Fruit fly (Drosophila melanogaster) whole organism, embryonic: ENCODE measurements around the gene Mst85C.

Experiments used
- ATbp ChIP-seq: fragments of 200-800 bp; sonication (Bioruptor generic); optimal IDR thresholded peaks from 2 replicates; lab custom pipeline; 2017; ENCODE audit warnings: missing biosample characterization, mild to moderate bottlenecking, missing genetic modification characterization, missing genetic modification reagents
- CG11456 ChIP-seq: fragments of 200-800 bp; sonication (Bioruptor generic); IDR thresholded peaks from 3 replicates; pipeline ENCODE4 v1.3.6; 2022; ENCODE audit warnings: missing biosample characterization, missing genetic modification characterization
- CG11696 ChIP-seq: fragments of 200-800 bp; sonication (Bioruptor generic); IDR thresholded peaks from 2 replicates; pipeline ENCODE4 v1.3.6; 2022; ENCODE audit warnings: missing biosample characterization, missing genetic modification characterization
- CG12299 ChIP-seq: fragments of 200-800 bp; sonication (Bioruptor generic); optimal IDR thresholded peaks from 2 replicates; lab custom pipeline; 2018; ENCODE audit warnings: missing biosample characterization, mild to moderate bottlenecking, missing genetic modification characterization
- CG14050 ChIP-seq: fragments of 200-800 bp; sonication (Bioruptor generic); IDR thresholded peaks from 3 replicates; pipeline ENCODE4 v1.3.6; 2022; ENCODE audit warnings: missing biosample characterization, missing genetic modification characterization
- CG18262 ChIP-seq: fragments of 200-800 bp; optimal IDR thresholded peaks from 3 replicates; lab custom pipeline; 2019; ENCODE audit warnings: missing biosample characterization, mild to moderate bottlenecking, missing genetic modification characterization, moderate library complexity
- CG1832 ChIP-seq: fragments of 200-800 bp; sonication (Bioruptor generic); optimal IDR thresholded peaks from 2 replicates; lab custom pipeline; 2017; ENCODE audit warnings: missing biosample characterization, mild to moderate bottlenecking, missing genetic modification characterization, inconsistent platforms
- CG2202 ChIP-seq: fragments of 200-800 bp; sonication (Bioruptor generic); optimal IDR thresholded peaks from 2 replicates; lab custom pipeline; 2018; ENCODE audit warnings: missing biosample characterization, mild to moderate bottlenecking, missing genetic modification characterization
- CG2678 ChIP-seq: fragments of 200-800 bp; sonication (Bioruptor generic); optimal IDR thresholded peaks from 3 replicates; lab custom pipeline; 2019; ENCODE audit warnings: missing biosample characterization, mild to moderate bottlenecking, missing genetic modification characterization, moderate library complexity
- CG2712 ChIP-seq: fragments of 200-800 bp; optimal IDR thresholded peaks from 3 replicates; lab custom pipeline; 2019; ENCODE audit warnings: missing biosample characterization, mild to moderate bottlenecking, missing genetic modification characterization, moderate library complexity
- CG3163 ChIP-seq: fragments of 200-800 bp; sonication (Bioruptor generic); optimal IDR thresholded peaks from 3 replicates; lab custom pipeline; 2016; ENCODE audit warnings: missing biosample characterization, missing genetic modification characterization
- CG3281 ChIP-seq: fragments of 200-800 bp; sonication (Bioruptor generic); optimal IDR thresholded peaks from 3 replicates; lab custom pipeline; 2017; ENCODE audit warnings: missing biosample characterization, mild to moderate bottlenecking, missing genetic modification characterization
- CG4282 ChIP-seq: fragments of 200-800 bp; sonication (Bioruptor generic); optimal IDR thresholded peaks from 2 replicates; lab custom pipeline; 2016; ENCODE audit warnings: missing biosample characterization, missing genetic modification characterization
- CG4854 ChIP-seq: fragments of 200-800 bp; sonication (Bioruptor generic); optimal IDR thresholded peaks from 2 replicates; lab custom pipeline; 2016; ENCODE audit warnings: missing biosample characterization, missing genetic modification characterization, inconsistent platforms
- CG5245 ChIP-seq: fragments of 200-800 bp; sonication (Bioruptor generic); optimal IDR thresholded peaks from 3 replicates; lab custom pipeline; 2016; ENCODE audit warnings: missing biosample characterization, missing genetic modification characterization
- CG5953 ChIP-seq: fragments of 200-800 bp; sonication (Bioruptor generic); IDR thresholded peaks from 2 replicates; pipeline ENCODE4 v1.3.6; 2022; ENCODE audit warnings: missing biosample characterization, missing genetic modification characterization
- CG8765 ChIP-seq: fragments of 200-800 bp; sonication (Bioruptor generic); IDR thresholded peaks from 2 replicates; pipeline ENCODE4 v1.3.6; 2022; ENCODE audit warnings: missing biosample characterization, missing genetic modification characterization
- CG9215 ChIP-seq: fragments of 200-800 bp; sonication (Bioruptor generic); IDR thresholded peaks from 2 replicates; pipeline ENCODE4 v1.3.6; 2022; ENCODE audit warnings: missing biosample characterization, missing genetic modification characterization
- CG9817 ChIP-seq: fragments of 200-800 bp; sonication (Bioruptor generic); optimal IDR thresholded peaks from 2 replicates; lab custom pipeline; 2018; ENCODE audit warnings: missing biosample characterization, mild to moderate bottlenecking, missing genetic modification characterization, moderate library complexity
- CHES-1-like ChIP-seq: fragments of 200-800 bp; sonication (Bioruptor generic); optimal IDR thresholded peaks from 2 replicates; lab custom pipeline; 2016; ENCODE audit warnings: missing biosample characterization, missing genetic modification characterization
- Doc3 ChIP-seq: fragments of 200-800 bp; sonication (Bioruptor generic); IDR thresholded peaks from 3 replicates; pipeline ENCODE4 v1.3.6; 2022; ENCODE audit warnings: missing biosample characterization, missing genetic modification characterization; ENCODE audit not compliant: partially characterized antibody
- Drgx ChIP-seq: fragments of 200-800 bp; sonication (Bioruptor generic); IDR thresholded peaks from 2 replicates; pipeline ENCODE4 v1.3.6; 2022; ENCODE audit warnings: missing biosample characterization, missing genetic modification characterization
- E2f1 ChIP-seq: fragments of 200-800 bp; sonication (Bioruptor generic); IDR thresholded peaks from 2 replicates; pipeline ENCODE4 v1.3.6; 2022; ENCODE audit warnings: missing biosample characterization, missing genetic modification characterization
- Eip74EF ChIP-seq, 2 experiments: fragments of 200-800 bp in 1 of 2; fragments of >200 bp in 1 of 2; sonication (Bioruptor generic) in 1 of 2; optimal IDR thresholded peaks; 2 replicates each; lab custom pipeline; 2017 to 2019; ENCODE audit warnings: missing biosample characterization in 2 of 2, missing genetic modification characterization in 2 of 2, mild to moderate bottlenecking in 1 of 2, moderate library complexity in 1 of 2
- Hand ChIP-seq: fragments of 200-800 bp; sonication (Bioruptor generic); optimal IDR thresholded peaks from 2 replicates; lab custom pipeline; 2017; ENCODE audit warnings: mild to moderate bottlenecking, missing biosample characterization, missing genetic modification reagents, missing genetic modification characterization
- Med ChIP-seq: fragments of 200-800 bp; sonication (Bioruptor generic); peaks from one replicate; lab custom pipeline; 2016; ENCODE audit warnings: missing biosample characterization, missing genetic modification characterization, mild to moderate bottlenecking, inconsistent platforms, moderate library complexity
- Mes4 ChIP-seq: fragments of 200-800 bp; sonication (Bioruptor generic); optimal IDR thresholded peaks from 2 replicates; lab custom pipeline; 2016; ENCODE audit warnings: missing biosample characterization, missing genetic modification characterization
- NFAT ChIP-seq: fragments of 200-800 bp; sonication (Bioruptor generic); IDR thresholded peaks from 2 replicates; pipeline ENCODE4 v1.3.6; 2022; ENCODE audit warnings: missing biosample characterization, missing genetic modification characterization
- Pdp1 ChIP-seq, 2 experiments: fragments of 200-800 bp; sonication (Bioruptor generic); optimal IDR thresholded peaks; 3 replicates each; lab custom pipeline; 2016; ENCODE audit warnings: missing biosample characterization in 2 of 2, missing genetic modification characterization in 2 of 2, mild to moderate bottlenecking in 1 of 2, moderate library complexity in 1 of 2
- Poxn ChIP-seq: fragments of 200-800 bp; sonication (Bioruptor generic); IDR thresholded peaks from 2 replicates; pipeline ENCODE4 v1.3.6; 2022; ENCODE audit warnings: missing biosample characterization, missing genetic modification characterization
- Trl ChIP-seq, 3 experiments: fragments of >200 bp in 2 of 3; fragments of 200-800 bp in 1 of 3; sonication (Bioruptor generic) in 1 of 3; optimal IDR thresholded peaks; 2 replicates in 1 of 3; 3 replicates in 2 of 3; lab custom pipeline; 2016 to 2017; ENCODE audit warnings: missing biosample characterization in 1 of 3, missing genetic modification characterization in 1 of 3
- abd-A ChIP-seq: fragments of 200-800 bp; sonication (Bioruptor generic); optimal IDR thresholded peaks from 3 replicates; lab custom pipeline; 2019; ENCODE audit warnings: missing biosample characterization, mild to moderate bottlenecking, missing genetic modification characterization, moderate library complexity
- ac ChIP-seq: fragments of 200-800 bp; sonication (Bioruptor generic); optimal IDR thresholded peaks from 3 replicates; lab custom pipeline; 2017; ENCODE audit warnings: missing biosample characterization, mild to moderate bottlenecking, missing genetic modification characterization
- ato ChIP-seq: fragments of 200-800 bp; sonication (Bioruptor generic); IDR thresholded peaks from 2 replicates; pipeline ENCODE4 v1.3.6; 2022; ENCODE audit warnings: missing biosample characterization, missing genetic modification characterization; ENCODE audit not compliant: partially characterized antibody
- cg ChIP-seq: fragments of 200-800 bp; sonication (Bioruptor generic); optimal IDR thresholded peaks from 3 replicates; lab custom pipeline; 2019; ENCODE audit warnings: missing biosample characterization, mild to moderate bottlenecking, missing genetic modification characterization, moderate library complexity
- eyg ChIP-seq: fragments of 200-800 bp; sonication (Bioruptor generic); optimal IDR thresholded peaks from 3 replicates; lab custom pipeline; 2016; ENCODE audit warnings: missing biosample characterization, missing genetic modification characterization
- fd3F ChIP-seq: fragments of 200-800 bp; sonication (Bioruptor generic); optimal IDR thresholded peaks from 2 replicates; lab custom pipeline; 2018; ENCODE audit warnings: missing biosample characterization, mild to moderate bottlenecking, missing genetic modification characterization, moderate library complexity
- fru ChIP-seq: fragments of >200 bp; optimal IDR thresholded peaks from 2 replicates; lab custom pipeline; 2017
- gcm2 ChIP-seq: fragments of 200-800 bp; sonication (Bioruptor generic); optimal IDR thresholded peaks from 2 replicates; lab custom pipeline; 2016; ENCODE audit warnings: missing biosample characterization, missing genetic modification characterization
- grn ChIP-seq: fragments of 200-800 bp; sonication (Bioruptor generic); optimal IDR thresholded peaks from 3 replicates; lab custom pipeline; 2017; ENCODE audit warnings: missing biosample characterization, missing genetic modification characterization
- ham ChIP-seq: fragments of 200-800 bp; sonication (Bioruptor generic); IDR thresholded peaks from 2 replicates; pipeline ENCODE4 v1.3.6; 2022; ENCODE audit warnings: missing biosample characterization, missing genetic modification characterization
- jigr1 ChIP-seq: fragments of 200-800 bp; sonication (Bioruptor generic); IDR thresholded peaks from 3 replicates; pipeline ENCODE4 v1.3.6; 2022; ENCODE audit warnings: missing biosample characterization, missing genetic modification characterization
- org-1 ChIP-seq: fragments of 200-800 bp; sonication (Bioruptor generic); optimal IDR thresholded peaks from 2 replicates; lab custom pipeline; 2017; ENCODE audit warnings: missing biosample characterization, missing genetic modification characterization
- otp ChIP-seq: fragments of 200-800 bp; sonication (Bioruptor generic); IDR thresholded peaks from 3 replicates; pipeline ENCODE4, ENCODE4 v1.3.6; 2022; ENCODE audit warnings: missing biosample characterization, missing genetic modification characterization
- sc ChIP-seq, 3 experiments: fragments of >200 bp in 2 of 3; fragments of 200-800 bp in 1 of 3; sonication (Bioruptor generic) in 1 of 3; optimal IDR thresholded peaks; 2 replicates in 2 of 3; 3 replicates in 1 of 3; lab custom pipeline; 2017; ENCODE audit warnings: mild to moderate bottlenecking in 1 of 3, missing biosample characterization in 1 of 3, missing genetic modification characterization in 1 of 3, missing genetic modification reagents in 1 of 3
- schlank ChIP-seq: fragments of 200-800 bp; sonication (Bioruptor generic); optimal IDR thresholded peaks from 2 replicates; lab custom pipeline; 2018; ENCODE audit warnings: missing biosample characterization, mild to moderate bottlenecking, missing genetic modification characterization
- slp2 ChIP-seq: fragments of 200-800 bp; sonication (Bioruptor generic); optimal IDR thresholded peaks from 2 replicates; lab custom pipeline; 2016; ENCODE audit warnings: missing biosample characterization, missing genetic modification characterization
- sqz ChIP-seq: fragments of 200-800 bp; sonication (Bioruptor generic); optimal IDR thresholded peaks from 3 replicates; lab custom pipeline; 2018; ENCODE audit warnings: missing biosample characterization, mild to moderate bottlenecking, missing genetic modification characterization
- tio ChIP-seq: fragments of 200-800 bp; sonication (Bioruptor generic); optimal IDR thresholded peaks from 2 replicates; lab custom pipeline; 2017; ENCODE audit warnings: missing biosample characterization, missing genetic modification characterization, inconsistent platforms
- twi ChIP-seq: fragments of 200-800 bp; optimal IDR thresholded peaks from 2 replicates; lab custom pipeline; 2019; ENCODE audit warnings: missing biosample characterization, mild to moderate bottlenecking, missing genetic modification characterization, moderate library complexity
- zf30C ChIP-seq: fragments of 200-800 bp; sonication (Bioruptor generic); optimal IDR thresholded peaks from 3 replicates; lab custom pipeline; 2018; ENCODE audit warnings: missing biosample characterization, mild to moderate bottlenecking, missing genetic modification characterization

Gene Mst85C

DNA sequence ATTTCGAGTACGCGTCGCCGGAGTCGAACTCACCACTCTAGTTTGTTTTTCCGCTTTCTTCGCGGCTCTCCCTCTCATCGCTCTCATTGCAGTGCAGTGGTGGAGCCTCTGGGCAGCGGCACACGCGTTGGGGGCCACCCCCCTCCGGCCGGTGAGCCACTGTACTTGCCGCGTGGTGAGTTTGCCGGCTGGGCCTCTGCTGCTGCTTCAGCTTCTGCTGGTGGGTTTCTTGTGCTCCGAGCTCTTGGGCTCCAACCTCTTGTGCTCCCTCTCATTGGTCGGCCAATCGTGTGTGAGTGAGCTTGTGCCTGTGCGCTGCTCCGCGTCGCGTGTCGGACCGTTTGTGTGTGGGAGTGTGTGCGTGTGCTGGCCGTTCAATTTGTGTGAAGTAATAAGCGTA is 4.6 kb downstream of the Mst85C start (continued):
- no peak for TF ChIP-seq sc (optimal IDR thresholded peaks at IDR 0.05; lab: Kevin White, UChicago)
- no peak for TF ChIP-seq sc (GFP tag; optimal IDR thresholded peaks at IDR 0.05; lab: Kevin White, UChicago)
- no peak for TF ChIP-seq CG12299 (tag; lab: Kevin White, UChicago)
- no peak for TF ChIP-seq Doc3 (GFP tag; lab: Robert Waterston, UW)
- TF ChIP-seq ATbp (GFP tag; lab: Kevin White, UChicago): no peak
- TF ChIP-seq ato (GFP tag; lab: Robert Waterston, UW): no peak
- no peak for TF ChIP-seq twi (tag; lab: Kevin White, UChicago)
- TF ChIP-seq Eip74EF (GFP tag; optimal IDR thresholded peaks at IDR 0.05; lab: Kevin White, UChicago): peak in 1 of 2 experiments; percentile 54
- TF ChIP-seq E2f1 (GFP tag; lab: Robert Waterston, UW): no peak
- no peak for TF ChIP-seq ac (GFP tag; lab: Kevin White, UChicago)
- TF ChIP-seq zf30C: peak; percentile 46
- TF ChIP-seq CG9817 (tag; lab: Kevin White, UChicago): no peak
- no peak for TF ChIP-seq NFAT
- peak; percentile 79 for TF ChIP-seq CG3163 (GFP tag; lab: Kevin White, UChicago)
- no peak for TF ChIP-seq Poxn (GFP tag; lab: Robert Waterston, UW)
- no peak for TF ChIP-seq CG9215
- no peak for TF ChIP-seq CG5953 (GFP tag; lab: Robert Waterston, UW)
- TF ChIP-seq CG2712 (tag; lab: Kevin White, UChicago): peak; percentile 54
- TF ChIP-seq CHES-1-like (GFP tag; lab: Kevin White, UChicago): peak; percentile 64
- TF ChIP-seq org-1 (GFP tag; lab: Kevin White, UChicago): peak; percentile 28
- TF ChIP-seq Hand (GFP tag; lab: Kevin White, UChicago): peak; percentile 72
- TF ChIP-seq CG4854 (GFP tag; lab: Kevin White, UChicago): peak; percentile 6
- TF ChIP-seq Drgx (GFP tag; lab: Robert Waterston, UW): no peak
- TF ChIP-seq CG11696 (GFP tag; lab: Robert Waterston, UW): no peak
- TF ChIP-seq tio: no peak
- TF ChIP-seq CG3281 (GFP tag; lab: Kevin White, UChicago): peak; percentile 37
- TF ChIP-seq CG11456 (GFP tag; lab: Robert Waterston, UW): no peak
- TF ChIP-seq CG4282 (GFP tag; lab: Kevin White, UChicago): peak; percentile 62
- TF ChIP-seq CG5245 (GFP tag; lab: Kevin White, UChicago): no peak
- TF ChIP-seq Pdp1 (GFP tag; optimal IDR thresholded peaks at IDR 0.05; lab: Kevin White, UChicago): peak; percentile 46 to 67
- no peak for TF ChIP-seq jigr1 (GFP tag; lab: Robert Waterston, UW)
- no peak for TF ChIP-seq otp (GFP tag; lab: Robert Waterston, UW)
- peak; percentile 46 for TF ChIP-seq CG2678 (tag; lab: Kevin White, UChicago)
- no peak for TF ChIP-seq grn (GFP tag; lab: Kevin White, UChicago)
- TF ChIP-seq fru (lab: Kevin White, UChicago): no peak
- peak; percentile 97 for TF ChIP-seq Med (GFP tag; lab: Kevin White, UChicago)
- no peak for TF ChIP-seq ham (GFP tag; lab: Robert Waterston, UW)
- TF ChIP-seq CG2202 (tag; lab: Kevin White, UChicago): no peak
- TF ChIP-seq schlank (tag; lab: Kevin White, UChicago): no peak
- TF ChIP-seq abd-A (tag; lab: Kevin White, UChicago): peak; percentile 86
- TF ChIP-seq cg (GFP tag; lab: Kevin White, UChicago): peak; percentile 81
- TF ChIP-seq eyg (GFP tag; lab: Kevin White, UChicago): peak; percentile 46
- no peak for TF ChIP-seq sqz (GFP tag; lab: Kevin White, UChicago)
- no peak for TF ChIP-seq CG1832 (GFP tag; lab: Kevin White, UChicago)
- no peak for TF ChIP-seq CG8765
- TF ChIP-seq gcm2 (GFP tag; lab: Kevin White, UChicago): peak; percentile 70
- peak; percentile 88 to 94 for TF ChIP-seq Trl (optimal IDR thresholded peaks at IDR 0.05; lab: Kevin White, UChicago)
- TF ChIP-seq Trl (GFP tag; optimal IDR thresholded peaks at IDR 0.05; lab: Kevin White, UChicago): peak; percentile 84
- TF ChIP-seq fd3F: no peak
- peak; percentile 66 for TF ChIP-seq Mes4 (GFP tag; lab: Kevin White, UChicago)
- no peak for TF ChIP-seq CG18262 (tag; lab: Kevin White, UChicago)
- TF ChIP-seq slp2: peak; percentile 50
- TF ChIP-seq CG14050 (GFP tag; lab: Robert Waterston, UW): no peak
